Fruit fly (Drosophila melanogaster): ENCODE data around the gene CG34133.

CG34133 gene

DNA sequence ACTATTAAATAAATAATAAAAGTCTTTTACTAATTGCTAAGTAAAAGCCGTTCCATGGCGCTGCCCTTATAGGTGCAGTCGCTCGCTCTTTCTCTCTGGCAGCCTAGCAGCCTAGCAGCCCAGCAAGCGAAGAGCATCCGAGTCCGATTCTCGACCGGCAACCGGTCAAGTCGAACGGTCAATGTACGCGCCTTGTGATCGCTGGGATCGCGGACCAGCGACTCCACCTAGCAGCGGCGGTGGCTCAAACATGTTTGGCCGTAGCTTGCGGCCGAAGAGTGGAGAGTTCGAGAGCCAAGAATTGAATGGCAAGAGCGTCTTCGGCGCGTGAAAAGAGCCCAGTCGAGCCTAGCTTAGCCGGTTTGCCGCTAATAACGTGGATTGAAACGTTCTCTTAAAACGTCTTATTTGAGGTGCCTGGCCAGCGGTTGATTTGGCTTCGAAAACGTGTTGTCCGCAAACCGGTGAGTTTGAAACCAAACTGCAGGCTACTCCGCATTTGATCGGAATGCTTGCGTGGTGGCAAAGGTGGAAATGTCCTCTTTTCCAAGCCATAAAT is 39.9 kb upstream of the CG34133 start (continued):
- TF ChIP-seq tap (tag; optimal IDR thresholded peaks at IDR 0.05) (no peak), CG18599 (GFP tag; optimal IDR thresholded peaks at IDR 0.05) (no peak), sc (optimal IDR thresholded peaks at IDR 0.05) (no peak), sc (GFP tag; optimal IDR thresholded peaks at IDR 0.05) (no peak), Trl (optimal IDR thresholded peaks at IDR 0.05) (peak; percentile 23 to 47), Trl (GFP tag; optimal IDR thresholded peaks at IDR 0.05) (no peak), nau (GFP tag; optimal IDR thresholded peaks at IDR 0.05) (no peak), CG7745 (tag; optimal IDR thresholded peaks at IDR 0.05) (no peak), CG12104 (GFP tag; optimal IDR thresholded peaks at IDR 0.05) (no peak), CG1832 (GFP tag; optimal IDR thresholded peaks at IDR 0.05) (no peak), HLH4C (GFP tag; IDR thresholded peaks at IDR 0.05; ENCODE audit: partially characterized antibody) (no peak), Dip3 (GFP tag; optimal IDR thresholded peaks at IDR 0.05) (no peak), bsh (GFP tag; optimal IDR thresholded peaks at IDR 0.05) (no peak), Six4 (GFP tag; optimal IDR thresholded peaks at IDR 0.05) (no peak), NFAT (GFP tag; IDR thresholded peaks at IDR 0.05) (no peak), GATAe (GFP tag; conservative IDR thresholded peaks at IDR 0.05) (no peak), CG14860 (GFP tag; IDR thresholded peaks at IDR 0.05; ENCODE audit: partially characterized antibody) (no peak), Camta (GFP tag; optimal IDR thresholded peaks at IDR 0.05) (no peak), grau (tag; optimal IDR thresholded peaks at IDR 0.05) (no peak), oc (tag; optimal IDR thresholded peaks at IDR 0.05) (no peak)

DNA sequence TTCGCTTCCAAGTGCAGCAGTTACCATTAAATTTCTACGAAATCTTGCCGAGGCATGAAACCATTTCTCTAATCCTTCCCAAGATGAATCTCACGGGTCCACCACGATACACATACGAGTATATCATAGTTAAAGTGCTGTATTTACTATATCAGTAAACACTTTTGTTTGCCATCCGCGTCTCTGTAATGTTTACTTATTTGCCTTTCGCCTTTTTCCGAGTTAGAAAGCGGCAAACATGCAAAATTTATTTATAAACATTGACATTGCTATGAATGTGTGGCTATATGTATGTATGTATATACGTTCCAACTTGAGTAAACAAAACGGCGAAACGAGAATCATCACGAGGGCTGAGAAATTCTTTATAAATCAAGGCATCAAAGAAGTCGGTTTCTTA is 38.2 kb upstream of the CG34133 start:
- TF ChIP-seq CG6765 (GFP tag; optimal IDR thresholded peaks at IDR 0.05) (peak; percentile 1), chif (GFP tag; optimal IDR thresholded peaks at IDR 0.05) (peak in 1 of 2 experiments; percentile 16), Tbp (GFP tag; optimal IDR thresholded peaks at IDR 0.05) (no peak), Dad (GFP tag; optimal IDR thresholded peaks at IDR 0.05) (no peak), CG4854 (GFP tag; optimal IDR thresholded peaks at IDR 0.05) (no peak), cas (GFP tag; IDR thresholded peaks at IDR 0.05) (no peak), MTF-1 (GFP tag; optimal IDR thresholded peaks at IDR 0.05; ENCODE audit: borderline replicate concordance) (peak; percentile 85), CG3838 (GFP tag; optimal IDR thresholded peaks at IDR 0.05) (no peak), so (GFP tag; IDR thresholded peaks at IDR 0.05) (peak; percentile 21; the same call in 1 of the 3 replicates), emc (GFP tag; optimal IDR thresholded peaks at IDR 0.05) (no peak), btn (GFP tag; optimal IDR thresholded peaks at IDR 0.05) (no peak), HLHmδ (GFP tag; optimal IDR thresholded peaks at IDR 0.05) (peak; percentile 54), slbo (GFP tag; IDR thresholded peaks at IDR 0.05) (no peak), CG2129 (GFP tag; IDR thresholded peaks at IDR 0.05; ENCODE audit: partially characterized antibody) (no peak), Sry-β (GFP tag; optimal IDR thresholded peaks at IDR 0.05) (peak; percentile 54), seq (GFP tag; IDR thresholded peaks at IDR 0.05) (no peak), pfk (GFP tag; optimal IDR thresholded peaks at IDR 0.05) (peak; percentile 46), D19A (tag; optimal IDR thresholded peaks at IDR 0.05) (peak; percentile 46), Meics (GFP tag; optimal IDR thresholded peaks at IDR 0.05) (peak; percentile 19), fru (optimal IDR thresholded peaks at IDR 0.05) (no peak), CG9437 (GFP tag; optimal IDR thresholded peaks at IDR 0.05) (no peak), CG12071 (GFP tag; optimal IDR thresholded peaks at IDR 0.05) (peak; percentile 62), CG9609 (GFP tag; optimal IDR thresholded peaks at IDR 0.05) (no peak), CG18764 (GFP tag; optimal IDR thresholded peaks at IDR 0.05) (peak; percentile 3), Atf-2 (GFP tag; optimal IDR thresholded peaks at IDR 0.05) (no peak), gsb-n (tag; optimal IDR thresholded peaks at IDR 0.05) (peak; percentile 51), CoRest (tag; optimal IDR thresholded peaks at IDR 0.05) (no peak), CG10543 (GFP tag; optimal IDR thresholded peaks at IDR 0.05) (peak; percentile 18), ase (GFP tag; IDR thresholded peaks at IDR 0.05) (no peak), CG4328 (GFP tag; optimal IDR thresholded peaks at IDR 0.05) (peak; percentile 33), CG18599 (GFP tag; optimal IDR thresholded peaks at IDR 0.05) (peak; percentile 70), CG15073 (GFP tag; optimal IDR thresholded peaks at IDR 0.05) (no peak)
